Worm (Caenorhabditis elegans) whole organism, L3 larva: Measurements from ENCODE around the gene K06A4.10.

ENCODE experiments used
- ceh-28 ChIP-seq: fragments of 150-350 bp; optimal IDR thresholded peaks from 2 replicates; lab custom pipeline; 2014; ENCODE audit warnings: missing biosample characterization, missing genetic modification reagents, missing genetic modification characterization
- egl-27 ChIP-seq: sonication (generic microtip); optimal IDR thresholded peaks from 4 replicates; lab custom pipeline; 2017; ENCODE audit warnings: missing biosample characterization, missing genetic modification reagents, missing genetic modification characterization
- elt-2 ChIP-seq: sonication (generic microtip); optimal IDR thresholded peaks from 2 replicates; lab custom pipeline; 2016; ENCODE audit warnings: missing genetic modification reagents, mild to moderate bottlenecking, missing genetic modification characterization, missing compliant biosample characterization
- jun-1 ChIP-seq: fragments of 150-350 bp; optimal IDR thresholded peaks from 2 replicates; lab custom pipeline; 2014; ENCODE audit warnings: missing biosample characterization, missing genetic modification reagents, missing genetic modification characterization
- lin-39 ChIP-seq: fragments of 150-350 bp; optimal IDR thresholded peaks from 2 replicates; lab custom pipeline; 2018; ENCODE audit warnings: missing biosample characterization, missing genetic modification reagents, missing genetic modification characterization
- nhr-77 ChIP-seq: fragments of 150-350 bp; optimal IDR thresholded peaks from 2 replicates; lab custom pipeline; 2014; ENCODE audit warnings: missing biosample characterization, missing genetic modification characterization
- pqm-1 ChIP-seq: fragments of 150-350 bp; optimal IDR thresholded peaks from 2 replicates; lab custom pipeline; 2017; ENCODE audit warnings: missing biosample characterization, missing genetic modification characterization, inconsistent platforms

DNA sequence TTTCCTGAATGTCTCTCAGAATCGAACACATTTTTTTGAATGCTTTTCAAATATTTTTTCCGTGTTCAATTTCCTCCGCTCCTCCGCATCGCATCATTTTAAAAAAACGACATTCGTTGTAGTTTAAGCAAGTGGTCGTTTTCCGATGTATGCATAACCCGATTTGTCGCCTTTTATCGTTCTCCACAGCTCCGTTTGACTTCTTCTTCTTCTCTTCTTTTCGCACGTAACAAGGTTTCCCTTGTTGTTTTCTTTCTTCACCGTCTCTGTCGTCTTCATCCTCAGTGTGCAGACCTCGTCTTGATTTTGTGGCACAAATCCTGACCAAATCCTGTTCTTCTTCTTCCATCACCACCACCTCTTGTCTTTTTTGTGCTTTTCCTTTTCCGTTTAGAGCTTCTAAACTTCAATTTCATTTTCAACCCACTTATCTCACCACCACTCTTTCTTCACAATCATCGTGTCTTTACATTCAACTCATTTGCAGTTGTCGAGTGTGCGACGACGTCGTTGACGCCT lies 5.8 kb downstream of the K06A4.10 start, which contains the start of gene K06A4.2:
- TF ChIP-seq lin-39 (tag; lab: Kevin White, UChicago) (no peak), elt-2 (tag; lab: Kevin White, UChicago) (no peak), pqm-1 (tag; lab: Kevin White, UChicago) (no peak), nhr-77 (tag; lab: Kevin White, UChicago) (no peak), egl-27 (tag; lab: Kevin White, UChicago) (no peak), ceh-28 (tag; lab: Kevin White, UChicago) (no peak), jun-1 (tag; lab: Kevin White, UChicago) (no peak)
